Worm (Caenorhabditis elegans) whole organism, young adult: ENCODE data around the gene clec-261.

Experiments
- F10E7.11 ChIP-seq: sonication (generic microtip); optimal IDR thresholded peaks from 2 replicates; lab custom pipeline; 2017; ENCODE audit warnings: mild to moderate bottlenecking, missing genetic modification characterization, moderate library complexity, missing compliant biosample characterization
- F22D6.2 ChIP-seq: sonication (generic microtip); optimal IDR thresholded peaks from 2 replicates; lab custom pipeline; 2016; ENCODE audit warnings: mild to moderate bottlenecking, missing genetic modification characterization, missing compliant biosample characterization
- attf-6 ChIP-seq: fragments of 200-800 bp; sonication (Bioruptor generic); IDR thresholded peaks from 2 replicates; pipeline ENCODE4 v1.3.6; 2022; ENCODE audit warnings: missing genetic modification reagents, missing genetic modification characterization, missing compliant biosample characterization
- ceh-91 ChIP-seq: fragments of 200-800 bp; sonication (Bioruptor generic); IDR thresholded peaks from 2 replicates; pipeline ENCODE4 v1.3.6; 2022; ENCODE audit warnings: missing genetic modification reagents, missing genetic modification characterization, missing compliant biosample characterization
- dox-1 ChIP-seq: fragments of 200-800 bp; sonication (Bioruptor generic); IDR thresholded peaks from 2 replicates; pipeline ENCODE4 v1.3.6; 2022; ENCODE audit warnings: missing genetic modification reagents, missing genetic modification characterization, missing compliant biosample characterization
- dpl-1 ChIP-seq: fragments of 150-350 bp; optimal IDR thresholded peaks from 2 replicates; lab custom pipeline; 2014; ENCODE audit warnings: missing biosample characterization, missing genetic modification reagents, missing genetic modification characterization
- pha-4 ChIP-seq: fragments of 150-350 bp; sonication (generic microtip); optimal IDR thresholded peaks from 2 replicates; lab custom pipeline; 2014; ENCODE audit warnings: missing biosample characterization, missing genetic modification reagents, missing genetic modification characterization
- snpc-1.1 ChIP-seq: sonication (generic microtip); optimal IDR thresholded peaks from 2 replicates; lab custom pipeline; 2017; ENCODE audit warnings: missing genetic modification characterization, mild to moderate bottlenecking, missing compliant biosample characterization, antibody characterized with exemption, moderate library complexity, missing genotype, missing genetic modification reagents; ENCODE audit not compliant: insufficient read depth
- snpc-3.4 ChIP-seq: sonication (generic microtip); optimal IDR thresholded peaks from 2 replicates; lab custom pipeline; 2017; ENCODE audit warnings: missing genetic modification characterization, mild to moderate bottlenecking, missing compliant biosample characterization, antibody characterized with exemption, moderate library complexity, missing genotype, missing genetic modification reagents

DNA sequence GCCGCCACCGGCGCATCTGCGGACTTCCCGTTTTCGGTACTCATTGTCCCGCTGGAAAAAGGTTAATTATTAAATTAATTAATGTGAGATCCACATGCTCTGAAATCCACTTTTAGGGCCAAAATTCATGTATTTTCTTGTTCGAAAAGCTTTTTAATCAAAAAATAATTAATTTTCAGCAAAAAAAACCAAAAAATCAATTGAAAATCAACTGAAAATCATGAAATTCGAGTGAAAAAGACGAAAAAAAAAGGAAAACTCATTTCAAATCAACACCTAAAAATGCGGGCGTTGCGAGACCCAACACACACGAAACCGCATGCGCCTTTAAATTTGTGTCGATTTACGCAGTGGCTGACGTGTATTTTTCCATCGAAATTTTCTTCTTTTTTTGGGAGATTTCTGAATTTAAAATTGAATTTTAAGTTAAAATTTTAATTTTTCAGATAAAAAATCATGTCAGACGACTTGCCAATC lies 24.6 kb downstream of the clec-261 start, which contains the start of the genes prmt-1 and cdkr-3:
- no peak for TF ChIP-seq ceh-91 (GFP tag; lab: Robert Waterston, UW)
- no peak for TF ChIP-seq attf-6 (GFP tag; lab: Robert Waterston, UW)
- peak; percentile 36; the same call in 1 of the 2 replicates for TF ChIP-seq dox-1 (GFP tag; lab: Robert Waterston, UW)
- no peak for TF ChIP-seq F10E7.11
- TF ChIP-seq F22D6.2 (tag; lab: Kevin White, UChicago) = no peak
- TF ChIP-seq snpc-3.4 (tag; lab: Kevin White, UChicago) = no peak
- no peak for TF ChIP-seq dpl-1 (GFP tag; lab: Kevin White, UChicago)
- no peak for TF ChIP-seq snpc-1.1 (tag; lab: Kevin White, UChicago)
- TF ChIP-seq pha-4 (tag; lab: Kevin White, UChicago) = no peak
